Worm (Caenorhabditis elegans): ENCODE measurements around the gene grdn-1.

Gene grdn-1

DNA sequence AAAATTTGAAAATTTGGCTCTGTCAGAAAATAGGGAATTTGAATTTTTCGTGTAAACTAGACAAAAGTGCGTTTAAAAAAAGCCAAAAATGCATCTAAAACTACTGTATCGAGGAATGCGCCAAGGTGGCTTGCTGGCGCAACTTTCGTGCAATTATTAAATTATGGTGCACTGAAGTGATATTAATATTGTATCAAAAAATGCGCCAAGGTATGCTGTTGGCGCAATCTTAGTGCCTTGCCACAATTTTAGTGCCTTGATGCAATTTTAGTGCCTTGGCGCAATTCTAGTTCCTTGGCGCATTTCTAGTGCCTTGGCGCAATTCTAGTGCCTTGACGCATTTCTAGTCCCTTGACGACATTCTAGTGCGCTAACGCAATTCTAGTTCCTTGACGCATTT, 17.5 kb upstream of the grdn-1 start (continued):
- TF ChIP-seq snpc-3.4 (tag; optimal IDR thresholded peaks at IDR 0.05), result no peak
- TF ChIP-seq C06A6.2 (GFP tag; conservative IDR thresholded peaks at IDR 0.05), result no peak
- no peak for TF ChIP-seq madf-3 (GFP tag; IDR thresholded peaks at IDR 0.05)
- peak; percentile 28 for TF ChIP-seq ceh-79 (tag; optimal IDR thresholded peaks at IDR 0.05)
- TF ChIP-seq sdz-38 (tag; optimal IDR thresholded peaks at IDR 0.05), result no peak
- no peak for TF ChIP-seq bed-1 (GFP tag; IDR thresholded peaks at IDR 0.05)
- TF ChIP-seq ztf-22 (GFP tag; optimal IDR thresholded peaks at IDR 0.05), result no peak
- TF ChIP-seq B0261.1 (tag; optimal IDR thresholded peaks at IDR 0.05), result no peak
- no peak for TF ChIP-seq unc-62 (GFP tag; optimal IDR thresholded peaks at IDR 0.05)
- no peak for TF ChIP-seq F55B11.4 (tag; optimal IDR thresholded peaks at IDR 0.05; ENCODE audit: borderline replicate concordance, insufficient read depth)
- no peak for TF ChIP-seq akir-1 (GFP tag; optimal IDR thresholded peaks at IDR 0.05)
- no peak for TF ChIP-seq pbrm-1 (GFP tag; IDR thresholded peaks at IDR 0.05)
- no peak for TF ChIP-seq let-607 (tag; optimal IDR thresholded peaks at IDR 0.05)
- no peak for TF ChIP-seq somi-1 (GFP tag; optimal IDR thresholded peaks at IDR 0.05)
- TF ChIP-seq aptf-2 (GFP tag; conservative IDR thresholded peaks at IDR 0.05), result no peak
- no peak for TF ChIP-seq tbp1 (GFP tag; optimal IDR thresholded peaks at IDR 0.05)
- TF ChIP-seq Y56A3A.18 (GFP tag; IDR thresholded peaks at IDR 0.05), result no peak
- TF ChIP-seq lin-54 (GFP tag; optimal IDR thresholded peaks at IDR 0.05), result no peak
- no peak for TF ChIP-seq snpc-1.3 (tag; optimal IDR thresholded peaks at IDR 0.05; ENCODE audit: insufficient read depth)
- TF ChIP-seq dox-1 (GFP tag; IDR thresholded peaks at IDR 0.05), result 0 out of 2 replicates have a peak, but pooled peaks have one; percentile 20
- TF ChIP-seq die-1 (tag; optimal IDR thresholded peaks at IDR 0.05), result no peak
- no peak for TF ChIP-seq Y79H2A.3 (GFP tag; conservative IDR thresholded peaks at IDR 0.05)
- peak; percentile 58 for TF ChIP-seq repo-1 (tag; optimal IDR thresholded peaks at IDR 0.05)
- TF ChIP-seq lsy-27 (tag; optimal IDR thresholded peaks at IDR 0.05; ENCODE audit: borderline replicate concordance, insufficient read depth), result no peak
- TF ChIP-seq ccch-3 (GFP tag; optimal IDR thresholded peaks at IDR 0.05), result no peak
- TF ChIP-seq fkh-3 (tag; optimal IDR thresholded peaks at IDR 0.05), result peak; percentile 24
- TF ChIP-seq ztf-28 (GFP tag; IDR thresholded peaks at IDR 0.05), result no peak
- peak; percentile 28 for TF ChIP-seq chd-7 (tag; optimal IDR thresholded peaks at IDR 0.05)
- TF ChIP-seq egrh-3 (GFP tag; IDR thresholded peaks at IDR 0.05), result no peak
- no peak for TF ChIP-seq lir-1 (GFP tag; conservative IDR thresholded peaks at IDR 0.05)
- TF ChIP-seq cebp-1 (GFP tag; IDR thresholded peaks at IDR 0.05), result no peak
- TF ChIP-seq cebp-1 (tag; optimal IDR thresholded peaks at IDR 0.05), result peak; percentile 34
- TF ChIP-seq tbx-9 (tag; optimal IDR thresholded peaks at IDR 0.05; ENCODE audit: borderline replicate concordance), result no peak
- TF ChIP-seq rec-8 (tag; optimal IDR thresholded peaks at IDR 0.05), result no peak
- TF ChIP-seq K11D2.4 (GFP tag; IDR thresholded peaks at IDR 0.05), result no peak
- no peak for TF ChIP-seq sea-2 (GFP tag; IDR thresholded peaks at IDR 0.05)
- no peak for TF ChIP-seq madf-10 (tag; optimal IDR thresholded peaks at IDR 0.05)

ce11 chrV:18576128-18576527, 16.4 kb upstream of the grdn-1 start:
- no peak for TF ChIP-seq rpc-1 (optimal IDR thresholded peaks at IDR 0.05)
- TF ChIP-seq rpc-1 (tag; optimal IDR thresholded peaks at IDR 0.05), result no peak
- no peak for TF ChIP-seq lin-40 (tag; optimal IDR thresholded peaks at IDR 0.05)
- TF ChIP-seq unc-130 (GFP tag; optimal IDR thresholded peaks at IDR 0.05), result no peak
- no peak for TF ChIP-seq ztf-25 (GFP tag; IDR thresholded peaks at IDR 0.05)
- 0 out of 2 replicates have a peak, but pooled peaks have one; percentile 56 for TF ChIP-seq Y53G8AR.9 (GFP tag; conservative IDR thresholded peaks at IDR 0.05)
- no peak for TF ChIP-seq ceh-91 (GFP tag; IDR thresholded peaks at IDR 0.05)
- 0 out of 2 replicates have a peak, but pooled peaks have one; percentile 15 for TF ChIP-seq madf-3 (GFP tag; IDR thresholded peaks at IDR 0.05)
- TF ChIP-seq hlh-12 (tag; optimal IDR thresholded peaks at IDR 0.05), result no peak
- TF ChIP-seq atf-7 (tag; optimal IDR thresholded peaks at IDR 0.05), result peak; percentile 63
- no peak for TF ChIP-seq F39B2.1 (GFP tag; IDR thresholded peaks at IDR 0.05)
- TF ChIP-seq chd-7 (tag; optimal IDR thresholded peaks at IDR 0.05), result peak; percentile 23
- TF ChIP-seq D2030.7 (GFP tag; IDR thresholded peaks at IDR 0.05), result no peak
- TF ChIP-seq B0035.1 (tag; optimal IDR thresholded peaks at IDR 0.05), result no peak
- TF ChIP-seq pbrm-1 (GFP tag; IDR thresholded peaks at IDR 0.05), result peak; percentile 26; the same call in 1 of the 2 replicates
- TF ChIP-seq F52B5.7 (tag; optimal IDR thresholded peaks at IDR 0.05), result peak; percentile 4
- TF ChIP-seq unc-62 (GFP tag; optimal IDR thresholded peaks at IDR 0.05), result no peak
